Fruit fly (Drosophila melanogaster): ENCODE measurements around the gene CG4229.
A peak's percentile ranks its signal among the peaks of the same experiment; 100 is the strongest.

Gene CG4229

DNA sequence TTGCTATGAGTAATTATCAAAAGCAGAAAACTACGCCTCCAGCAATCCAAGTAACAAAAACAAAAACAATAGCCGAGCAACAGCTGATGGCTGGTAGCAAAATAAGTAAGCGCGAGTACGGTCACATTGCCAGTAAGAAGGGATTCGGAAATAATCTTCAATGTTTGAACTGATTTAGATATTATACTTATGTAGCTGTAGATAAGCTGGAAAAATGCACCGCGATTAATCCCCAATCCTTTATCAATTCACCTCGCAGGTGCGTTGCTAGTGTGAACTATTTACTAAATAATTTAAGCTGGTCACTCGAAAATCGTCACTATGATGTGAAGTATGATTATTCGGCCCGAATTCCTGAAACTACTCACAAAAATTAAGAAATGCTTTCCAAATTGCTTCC lies 30.4 kb downstream of the CG4229 start, which contains the start of the genes Syx8 and CG32163:
Gene Syx8, minus strand, starts transcription at position 69 of the 400 bp plus-strand sequence.
Gene CG32163, plus strand, starts transcription at position 169 of the 400 bp plus-strand sequence.
- TF ChIP-seq bab1 (GFP tag; optimal IDR thresholded peaks at IDR 0.05), result peak; percentile 36
- TF ChIP-seq cic (GFP tag; optimal IDR thresholded peaks at IDR 0.05), result peak; percentile 32
- TF ChIP-seq CG7101 (tag; optimal IDR thresholded peaks at IDR 0.05), result peak; percentile 9
- TF ChIP-seq tj (GFP tag; optimal IDR thresholded peaks at IDR 0.05), result peak; percentile 17
- TF ChIP-seq CG12768 (GFP tag; optimal IDR thresholded peaks at IDR 0.05), result no peak
- TF ChIP-seq CG33017 (tag; optimal IDR thresholded peaks at IDR 0.05), result no peak
- TF ChIP-seq Mnt (GFP tag; optimal IDR thresholded peaks at IDR 0.05), result peak; percentile 25
- TF ChIP-seq Hr96 (GFP tag; optimal IDR thresholded peaks at IDR 0.05), result no peak
- no peak for TF ChIP-seq pad (GFP tag; optimal IDR thresholded peaks at IDR 0.05)

DNA sequence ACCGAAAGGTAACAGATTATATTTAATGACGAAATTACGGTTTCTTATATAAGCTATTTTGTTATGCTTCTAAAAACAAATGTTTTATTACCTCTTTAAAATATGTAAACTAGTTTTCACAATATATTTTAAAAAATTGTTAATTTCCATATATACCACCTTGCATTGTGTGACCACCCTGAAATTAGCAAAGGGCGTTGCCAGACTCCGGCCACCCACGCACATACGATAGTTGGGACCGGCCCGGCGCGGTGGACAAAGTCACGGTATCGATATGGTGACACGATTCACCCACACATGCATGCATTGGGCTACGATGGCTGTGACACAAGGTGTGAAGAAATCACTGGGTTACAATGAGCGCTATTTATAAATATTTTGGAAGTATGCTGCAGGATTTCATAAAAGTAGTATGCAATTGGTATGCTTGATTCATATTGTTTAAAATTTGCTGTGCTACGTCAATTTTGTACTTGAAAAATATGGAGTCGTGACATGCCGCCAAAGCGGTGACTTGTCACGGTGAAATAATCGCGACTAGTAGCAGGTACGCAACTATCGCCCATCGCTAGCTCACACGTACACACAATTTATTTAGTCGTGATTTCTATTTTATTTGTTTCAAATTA lies 31.5 kb downstream of the CG4229 start:
- TF ChIP-seq kay (GFP tag; ENCODE audit: borderline replicate concordance) (no peak), CG12768 (GFP tag; optimal IDR thresholded peaks at IDR 0.05) (peak; percentile 35), cic (GFP tag; optimal IDR thresholded peaks at IDR 0.05) (peak; percentile 35), CG33017 (tag; optimal IDR thresholded peaks at IDR 0.05) (peak; percentile 70), Clk (GFP tag; optimal IDR thresholded peaks at IDR 0.05) (peak; percentile 20), CG1620 (GFP tag; optimal IDR thresholded peaks at IDR 0.05) (peak; percentile 71), cnc (optimal IDR thresholded peaks at IDR 0.05) (no peak), ovo (GFP tag; optimal IDR thresholded peaks at IDR 0.05) (peak; percentile 65), CG7101 (tag; optimal IDR thresholded peaks at IDR 0.05) (peak; percentile 75), Crg-1 (GFP tag; optimal IDR thresholded peaks at IDR 0.05) (peak; percentile 70), toe (GFP tag; optimal IDR thresholded peaks at IDR 0.05) (no peak), pad (GFP tag; optimal IDR thresholded peaks at IDR 0.05) (peak; percentile 55), CG7045 (GFP tag; optimal IDR thresholded peaks at IDR 0.05) (peak; percentile 34), Mnt (GFP tag; optimal IDR thresholded peaks at IDR 0.05) (peak; percentile 77), CG14711 (tag; optimal IDR thresholded peaks at IDR 0.05) (peak; percentile 70), tj (GFP tag; optimal IDR thresholded peaks at IDR 0.05) (peak; percentile 49), CG11617 (GFP tag; optimal IDR thresholded peaks at IDR 0.05) (peak; percentile 64), Hr96 (GFP tag; optimal IDR thresholded peaks at IDR 0.05) (no peak), bab1 (GFP tag; optimal IDR thresholded peaks at IDR 0.05) (peak; percentile 33), CG5204 (GFP tag; optimal IDR thresholded peaks at IDR 0.05) (no peak)

DNA sequence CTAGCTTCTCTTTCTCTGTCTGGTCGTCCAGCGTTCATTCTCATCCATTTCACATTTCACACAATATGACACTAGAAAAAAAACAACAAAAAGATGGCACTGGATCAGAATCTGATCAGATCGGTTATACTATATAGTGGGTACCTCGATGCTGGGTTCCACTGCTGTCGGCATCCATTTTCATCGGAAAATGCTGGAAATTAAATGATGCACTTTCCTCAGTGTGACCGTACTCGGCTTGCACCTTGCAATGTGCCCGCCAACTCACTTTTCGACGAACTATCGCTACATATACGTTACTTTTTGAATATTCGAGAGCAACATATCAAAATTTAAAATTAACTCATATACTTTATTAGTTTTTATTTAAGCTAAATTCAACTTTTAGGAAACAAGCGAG lies 34.2 kb downstream of the CG4229 start, which contains the start of gene tra:
Gene tra, minus strand, starts transcription at position 191 of the 400 bp plus-strand sequence.
- TF ChIP-seq tj (GFP tag; optimal IDR thresholded peaks at IDR 0.05) (no peak), CG12768 (GFP tag; optimal IDR thresholded peaks at IDR 0.05) (no peak), CG7045 (GFP tag; optimal IDR thresholded peaks at IDR 0.05) (no peak), Hr96 (GFP tag; optimal IDR thresholded peaks at IDR 0.05) (no peak), CG14711 (tag; optimal IDR thresholded peaks at IDR 0.05) (no peak), bab1 (GFP tag; optimal IDR thresholded peaks at IDR 0.05) (no peak), kay (GFP tag; ENCODE audit: borderline replicate concordance) (no peak), CG33017 (tag; optimal IDR thresholded peaks at IDR 0.05) (no peak), toe (GFP tag; optimal IDR thresholded peaks at IDR 0.05) (no peak), cic (GFP tag; optimal IDR thresholded peaks at IDR 0.05) (no peak), cnc (optimal IDR thresholded peaks at IDR 0.05) (no peak)

DNA sequence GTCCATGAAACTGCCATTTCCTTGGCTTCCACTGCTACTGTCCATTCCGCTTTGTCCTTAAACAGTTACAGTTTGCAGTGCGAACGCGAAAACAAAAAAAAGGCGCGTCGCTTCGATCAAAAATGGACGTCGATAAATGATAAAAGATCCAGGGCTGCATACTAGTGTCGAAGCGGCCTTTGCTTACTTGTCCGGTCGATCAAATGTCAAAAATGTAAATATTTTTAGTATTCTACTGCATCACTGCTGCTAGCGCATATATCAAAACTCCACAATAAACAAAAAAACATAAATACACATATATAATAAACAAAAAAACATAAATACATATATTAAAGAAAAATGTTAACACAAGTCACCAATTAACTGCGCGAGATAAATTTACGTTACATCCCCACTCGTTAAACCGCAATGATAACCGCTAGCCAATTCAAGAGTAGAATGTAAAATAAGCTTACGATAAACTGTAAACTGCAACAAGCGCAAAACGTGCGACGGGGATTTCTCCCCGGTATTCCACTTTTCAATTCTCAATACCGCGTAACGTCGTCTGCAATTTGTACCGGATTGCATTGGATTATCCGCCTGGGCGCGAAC lies 38.4 kb downstream of the CG4229 start, which contains the start of the genes spd-2 and Apl:
Gene spd-2, minus strand, starts transcription at position 93 of the 597 bp plus-strand sequence.
Gene Apl, plus strand, starts transcription at position 260 of the 597 bp plus-strand sequence.
- TF ChIP-seq CG7101 (tag; optimal IDR thresholded peaks at IDR 0.05) (no peak), CG7045 (GFP tag; optimal IDR thresholded peaks at IDR 0.05) (no peak), kay (GFP tag; ENCODE audit: borderline replicate concordance) (no peak), pad (GFP tag; optimal IDR thresholded peaks at IDR 0.05) (no peak), cic (GFP tag; optimal IDR thresholded peaks at IDR 0.05) (no peak), Crg-1 (GFP tag; optimal IDR thresholded peaks at IDR 0.05) (no peak), toe (GFP tag; optimal IDR thresholded peaks at IDR 0.05) (no peak)

DNA sequence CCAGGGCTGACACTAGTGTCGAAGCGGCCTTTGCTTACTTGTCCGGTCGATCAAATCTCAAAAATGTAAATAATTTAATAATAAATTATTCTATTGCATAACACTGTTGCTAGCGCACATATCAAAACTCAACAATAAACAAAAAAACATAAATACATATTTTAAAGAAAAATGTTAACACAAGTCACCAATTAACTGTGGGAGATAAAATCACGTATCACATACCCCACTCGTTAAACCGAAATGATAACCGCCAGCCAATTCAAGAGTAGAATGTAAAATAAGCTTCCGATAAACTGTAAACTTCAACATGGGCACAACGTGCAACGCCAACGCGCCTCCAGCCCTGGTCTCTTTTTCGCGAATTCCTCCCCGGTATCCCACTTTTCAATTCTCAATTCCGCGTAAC lies 46.1 kb downstream of the CG4229 start, which contains the start of gene Arts:
Gene Arts, plus strand, starts transcription at position 116 of the 409 bp plus-strand sequence.
- TF ChIP-seq CG7101 (tag; optimal IDR thresholded peaks at IDR 0.05) (peak; percentile 38), Hr96 (GFP tag; optimal IDR thresholded peaks at IDR 0.05) (peak; percentile 12), tj (GFP tag; optimal IDR thresholded peaks at IDR 0.05) (peak; percentile 26), bab1 (GFP tag; optimal IDR thresholded peaks at IDR 0.05) (peak; percentile 27), Clk (GFP tag; optimal IDR thresholded peaks at IDR 0.05) (no peak), cnc (optimal IDR thresholded peaks at IDR 0.05) (no peak), CG12768 (GFP tag; optimal IDR thresholded peaks at IDR 0.05) (no peak), Mnt (GFP tag; optimal IDR thresholded peaks at IDR 0.05) (peak; percentile 77), CG33017 (tag; optimal IDR thresholded peaks at IDR 0.05) (no peak), cic (GFP tag; optimal IDR thresholded peaks at IDR 0.05) (no peak), pad (GFP tag; optimal IDR thresholded peaks at IDR 0.05) (peak; percentile 28), CG1620 (GFP tag; optimal IDR thresholded peaks at IDR 0.05) (peak; percentile 0), kay (GFP tag; ENCODE audit: borderline replicate concordance) (no peak), CG5204 (GFP tag; optimal IDR thresholded peaks at IDR 0.05) (peak; percentile 48), CG7045 (GFP tag; optimal IDR thresholded peaks at IDR 0.05) (peak; percentile 29), ovo (GFP tag; optimal IDR thresholded peaks at IDR 0.05) (peak; percentile 17), toe (GFP tag; optimal IDR thresholded peaks at IDR 0.05) (peak; percentile 51), CG11617 (GFP tag; optimal IDR thresholded peaks at IDR 0.05) (peak; percentile 67), Crg-1 (GFP tag; optimal IDR thresholded peaks at IDR 0.05) (peak; percentile 22), CG14711 (tag; optimal IDR thresholded peaks at IDR 0.05) (peak; percentile 30)
